Fruit fly (Drosophila melanogaster): ENCODE results near the gene Tie.

DNA sequence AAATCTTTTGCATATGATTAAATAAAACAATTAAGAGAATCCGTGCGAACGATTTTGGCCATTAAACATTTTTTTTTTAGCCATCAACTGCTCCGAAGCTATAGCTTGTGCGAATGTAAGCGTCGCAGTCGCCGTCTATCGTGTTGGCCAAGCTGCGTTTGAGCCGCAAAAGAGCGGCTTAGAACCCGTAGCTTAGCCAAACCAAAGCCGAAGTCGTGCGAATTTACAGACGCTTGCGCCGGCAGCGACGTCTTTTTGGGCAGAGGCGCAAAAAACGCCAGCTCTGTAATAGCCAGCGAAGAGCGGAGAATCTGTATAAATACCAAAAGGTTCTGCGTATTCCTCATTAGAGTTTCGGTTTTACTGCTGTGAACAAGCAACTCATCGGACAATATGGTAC, 52.0 kb downstream of the Tie start, which contains the start of gene CG7465:
- TF ChIP-seq CG32121 (GFP tag; IDR thresholded peaks at IDR 0.05) (no peak), Pif1A (GFP tag; optimal IDR thresholded peaks at IDR 0.05) (no peak), CG12605 (GFP tag; IDR thresholded peaks at IDR 0.05) (no peak), CG15710 (tag; optimal IDR thresholded peaks at IDR 0.05) (no peak), rn (GFP tag; IDR thresholded peaks at IDR 0.05) (no peak), CG14655 (GFP tag; optimal IDR thresholded peaks at IDR 0.05) (no peak), CG10348 (GFP tag; IDR thresholded peaks at IDR 0.05) (no peak), Ets98B (GFP tag; IDR thresholded peaks at IDR 0.05) (no peak), gl (tag; optimal IDR thresholded peaks at IDR 0.05) (no peak), Pif1B (GFP tag; optimal IDR thresholded peaks at IDR 0.05) (no peak), CG8301 (tag; optimal IDR thresholded peaks at IDR 0.05) (no peak), EcR (GFP tag; optimal IDR thresholded peaks at IDR 0.05) (no peak), CG34367 (tag; optimal IDR thresholded peaks at IDR 0.05) (no peak), CG8159 (tag; optimal IDR thresholded peaks at IDR 0.05) (no peak)

Measured in whole organism, pupa.